Worm (Caenorhabditis elegans): ENCODE measurements around the gene ZK686.5.

ZK686.5 gene

ce11 chrIII:7718318-7718717, 49.0 kb downstream of the ZK686.5 start (continued):
- peak in 1 of 2 experiments; percentile 82 for TF ChIP-seq mdl-1 (tag; optimal IDR thresholded peaks at IDR 0.05)
- TF ChIP-seq unc-86 (tag; optimal IDR thresholded peaks at IDR 0.05): no peak
- TF ChIP-seq fkh-10 (GFP tag; optimal IDR thresholded peaks at IDR 0.05): no peak
- TF ChIP-seq grh-1 (GFP tag; IDR thresholded peaks at IDR 0.05): no peak
- TF ChIP-seq nhr-28 (tag; optimal IDR thresholded peaks at IDR 0.05): no peak
- no peak for TF ChIP-seq sup-37 (GFP tag; optimal IDR thresholded peaks at IDR 0.05)
- TF ChIP-seq tlp-1 (tag; optimal IDR thresholded peaks at IDR 0.05): no peak
- TF ChIP-seq pag-3 (tag; optimal IDR thresholded peaks at IDR 0.05; ENCODE audit: borderline replicate concordance, insufficient read depth): peak; percentile 14
- peak; percentile 88 for TF ChIP-seq mep-1 (tag; optimal IDR thresholded peaks at IDR 0.05)
- no peak for TF ChIP-seq lin-39 (tag; optimal IDR thresholded peaks at IDR 0.05)
- TF ChIP-seq snu-23 (GFP tag; optimal IDR thresholded peaks at IDR 0.05): peak; percentile 90
- peak; percentile 67 for TF ChIP-seq rnt-1 (tag; optimal IDR thresholded peaks at IDR 0.05)
- TF ChIP-seq dsc-1 (tag; optimal IDR thresholded peaks at IDR 0.05): peak; percentile 19
- TF ChIP-seq lsy-2 (tag; optimal IDR thresholded peaks at IDR 0.05): peak; percentile 64 to 73
- peak in 5 of 6 experiments; percentile 34 to 71 (median 49) for TF ChIP-seq elt-3 (tag; optimal IDR thresholded peaks at IDR 0.05)
- TF ChIP-seq egl-13 (tag; optimal IDR thresholded peaks at IDR 0.05): no peak
- peak; percentile 38 to 43 for TF ChIP-seq efl-1 (optimal IDR thresholded peaks at IDR 0.05)
- TF ChIP-seq efl-1 (GFP tag; optimal IDR thresholded peaks at IDR 0.05 in 1 of 2): peak; percentile 19 to 92
- TF ChIP-seq irx-1 (tag; optimal IDR thresholded peaks at IDR 0.05): no peak
- TF ChIP-seq unc-98 (GFP tag; IDR thresholded peaks at IDR 0.05): no peak
- TF ChIP-seq C16A3.4 (tag; optimal IDR thresholded peaks at IDR 0.05): peak; percentile 37
- no peak for TF ChIP-seq isw-1 (GFP tag; IDR thresholded peaks at IDR 0.05)
- TF ChIP-seq pax-3 (tag; optimal IDR thresholded peaks at IDR 0.05): no peak
- peak; percentile 40 for TF ChIP-seq elt-2 (tag; optimal IDR thresholded peaks at IDR 0.05)
- TF ChIP-seq unc-30 (tag; optimal IDR thresholded peaks at IDR 0.05): no peak
- TF ChIP-seq C34B4.2 (tag; optimal IDR thresholded peaks at IDR 0.05): peak; percentile 63
- no peak for TF ChIP-seq nhr-84 (tag; optimal IDR thresholded peaks at IDR 0.05)
- peak; percentile 74 for TF ChIP-seq nhr-237 (tag; optimal IDR thresholded peaks at IDR 0.05)
- no peak for TF ChIP-seq mab-9 (GFP tag; IDR thresholded peaks at IDR 0.05)
- TF ChIP-seq hlh-4 (tag; optimal IDR thresholded peaks at IDR 0.05): no peak
- peak; percentile 57 for TF ChIP-seq ama-1 (optimal IDR thresholded peaks at IDR 0.05)
- TF ChIP-seq nhr-47 (tag; optimal IDR thresholded peaks at IDR 0.05): peak; percentile 41
- TF ChIP-seq vab-15 (tag; optimal IDR thresholded peaks at IDR 0.05): no peak
- no peak for TF ChIP-seq snpc-4 (tag; optimal IDR thresholded peaks at IDR 0.05)
- no peak for TF ChIP-seq sptf-1 (tag; optimal IDR thresholded peaks at IDR 0.05)
- no peak for TF ChIP-seq ets-5 (GFP tag; IDR thresholded peaks at IDR 0.05)
- peak in 2 of 3 experiments; percentile 13 to 47 for TF ChIP-seq ceh-82 (tag; optimal IDR thresholded peaks at IDR 0.05)
- peak; percentile 82 for TF ChIP-seq nhr-85 (tag)

- no peak for TF ChIP-seq efl-1 (optimal IDR thresholded peaks at IDR 0.05)
- TF ChIP-seq efl-1 (GFP tag; optimal IDR thresholded peaks at IDR 0.05 in 1 of 2): peak in 1 of 2 experiments; percentile 79
- no peak for TF ChIP-seq lin-35 (GFP tag; optimal IDR thresholded peaks at IDR 0.05)
Measured at ce11 chrIII:7716550-7716949, 50.8 kb downstream of the ZK686.5 start.
